Fruit fly (Drosophila melanogaster): ENCODE results near the gene Wdr24.

dm6 chr3R:29771645-29772089 lies 26.8 kb upstream of the Wdr24 start:
- TF ChIP-seq usp (GFP tag; optimal IDR thresholded peaks at IDR 0.05) (no peak), psq (GFP tag; optimal IDR thresholded peaks at IDR 0.05) (no peak), dl (GFP tag; optimal IDR thresholded peaks at IDR 0.05; ENCODE audit: insufficient read depth in 1 of 2, partially characterized antibody in 2 of 2) (no peak), Myc (optimal IDR thresholded peaks at IDR 0.05) (no peak), br (GFP tag; optimal IDR thresholded peaks at IDR 0.05) (no peak), h (GFP tag; optimal IDR thresholded peaks at IDR 0.05) (no peak), Hr78 (GFP tag; optimal IDR thresholded peaks at IDR 0.05) (no peak), brk (GFP tag; optimal IDR thresholded peaks at IDR 0.05) (no peak), sv (GFP tag; optimal IDR thresholded peaks at IDR 0.05) (no peak), lola (GFP tag; optimal IDR thresholded peaks at IDR 0.05) (no peak), pan (optimal IDR thresholded peaks at IDR 0.05) (no peak), OdsH (GFP tag; optimal IDR thresholded peaks at IDR 0.05) (no peak), woc (GFP tag; optimal IDR thresholded peaks at IDR 0.05) (no peak)

Measured in whole organism, wandering third instar larva.